Fruit fly (Drosophila melanogaster): ENCODE data around the gene Mst87F.

The Mst87F gene

dm6 chr3R:13793979-13794665, 33.7 kb downstream of the Mst87F start (continued):
- TF ChIP-seq Atf6 (GFP tag; IDR thresholded peaks at IDR 0.05) (no peak), CG17359 (tag; optimal IDR thresholded peaks at IDR 0.05) (peak; percentile 73), dimm (GFP tag; IDR thresholded peaks at IDR 0.05) (no peak), CG10209 (GFP tag; optimal IDR thresholded peaks at IDR 0.05) (peak; percentile 63), Mrtf (GFP tag; IDR thresholded peaks at IDR 0.05) (peak; percentile 45; the same call in 1 of the 3 replicates), Eip74EF (GFP tag; optimal IDR thresholded peaks at IDR 0.05) (peak in 1 of 2 experiments; percentile 4), Xrp1 (GFP tag; IDR thresholded peaks at IDR 0.05) (peak; percentile 83), CG15479 (GFP tag; optimal IDR thresholded peaks at IDR 0.05) (no peak), jing (GFP tag; optimal IDR thresholded peaks at IDR 0.05) (peak; percentile 72), CG4282 (GFP tag; optimal IDR thresholded peaks at IDR 0.05) (no peak), gfzf (GFP tag; optimal IDR thresholded peaks at IDR 0.05) (no peak), pfk (GFP tag; optimal IDR thresholded peaks at IDR 0.05) (no peak), CG2116 (GFP tag; optimal IDR thresholded peaks at IDR 0.05) (no peak), Hr39 (optimal IDR thresholded peaks at IDR 0.05) (no peak), lola (GFP tag; optimal IDR thresholded peaks at IDR 0.05) (peak in 1 of 3 experiments; percentile 85), Dad (GFP tag; optimal IDR thresholded peaks at IDR 0.05) (no peak), Dp (GFP tag; optimal IDR thresholded peaks at IDR 0.05) (no peak), B-H2 (GFP tag; optimal IDR thresholded peaks at IDR 0.05) (no peak), sc (optimal IDR thresholded peaks at IDR 0.05) (no peak), sc (GFP tag; optimal IDR thresholded peaks at IDR 0.05) (peak; percentile 78), ro (GFP tag; IDR thresholded peaks at IDR 0.05) (no peak), cad (GFP tag; optimal IDR thresholded peaks at IDR 0.05) (no peak), gro (GFP tag; optimal IDR thresholded peaks at IDR 0.05) (no peak), Asciz (GFP tag; optimal IDR thresholded peaks at IDR 0.05) (peak; percentile 57), CG30020 (tag; optimal IDR thresholded peaks at IDR 0.05) (peak; percentile 24), ewg (GFP tag; optimal IDR thresholded peaks at IDR 0.05) (peak; percentile 75), CG16815 (GFP tag; optimal IDR thresholded peaks at IDR 0.05) (peak; percentile 14), HHEX (GFP tag; optimal IDR thresholded peaks at IDR 0.05) (peak; percentile 25), CG31224 (GFP tag; IDR thresholded peaks at IDR 0.05) (no peak), CG15514 (GFP tag; optimal IDR thresholded peaks at IDR 0.05) (no peak), CG5953 (GFP tag; IDR thresholded peaks at IDR 0.05) (no peak), btn (GFP tag; optimal IDR thresholded peaks at IDR 0.05) (no peak), CG4707 (GFP tag; optimal IDR thresholded peaks at IDR 0.05) (peak; percentile 54), CG11398 (GFP tag; optimal IDR thresholded peaks at IDR 0.05) (no peak), tup (GFP tag; optimal IDR thresholded peaks at IDR 0.05) (no peak), Doc2 (GFP tag; IDR thresholded peaks at IDR 0.05) (no peak), pros (GFP tag; optimal IDR thresholded peaks at IDR 0.05) (no peak), CG2129 (GFP tag; IDR thresholded peaks at IDR 0.05; ENCODE audit: partially characterized antibody) (no peak), Vsx1 (GFP tag; optimal IDR thresholded peaks at IDR 0.05) (peak; percentile 11), CG12942 (GFP tag; optimal IDR thresholded peaks at IDR 0.05) (peak; percentile 40), CG18262 (tag; optimal IDR thresholded peaks at IDR 0.05) (peak; percentile 82), ab (GFP tag; optimal IDR thresholded peaks at IDR 0.05) (no peak), H15 (GFP tag; IDR thresholded peaks at IDR 0.05) (peak; percentile 61; the same call in 2 of the 3 replicates), cato (GFP tag; optimal IDR thresholded peaks at IDR 0.05; ENCODE audit: borderline replicate concordance) (peak; percentile 56), pita (GFP tag; optimal IDR thresholded peaks at IDR 0.05) (no peak), CG1792 (GFP tag; optimal IDR thresholded peaks at IDR 0.05) (no peak), CG18619 (GFP tag; optimal IDR thresholded peaks at IDR 0.05) (peak; percentile 43), CG8290 (GFP tag; optimal IDR thresholded peaks at IDR 0.05) (no peak), CG8290 (tag; optimal IDR thresholded peaks at IDR 0.05) (no peak), CG12219 (GFP tag; optimal IDR thresholded peaks at IDR 0.05) (peak; percentile 66)
